Worm (Caenorhabditis elegans): ENCODE measurements around the gene skpo-2.

The skpo-2 gene

ce11 chrII:3439842-3440640 is 3.7 kb upstream of the skpo-2 start:
- TF ChIP-seq hlh-1 (tag; optimal IDR thresholded peaks at IDR 0.05) (no peak), zip-8 (tag; optimal IDR thresholded peaks at IDR 0.05) (peak; percentile 64), mls-2 (tag; optimal IDR thresholded peaks at IDR 0.05) (no peak), unc-120 (tag; optimal IDR thresholded peaks at IDR 0.05; ENCODE audit: poor library complexity, severe bottlenecking) (no peak)

- TF ChIP-seq unc-62 (GFP tag; optimal IDR thresholded peaks at IDR 0.05) (no peak), nhr-2 (tag; optimal IDR thresholded peaks at IDR 0.05) (no peak), ceh-83 (GFP tag; optimal IDR thresholded peaks at IDR 0.05) (peak; percentile 88), lin-32 (GFP tag; optimal IDR thresholded peaks at IDR 0.05) (peak; percentile 65), unc-39 (tag; optimal IDR thresholded peaks at IDR 0.05) (no peak), blmp-1 (tag; optimal IDR thresholded peaks at IDR 0.05) (no peak), ceh-39 (tag; optimal IDR thresholded peaks at IDR 0.05) (no peak), pha-4 (tag; optimal IDR thresholded peaks at IDR 0.05) (no peak), zip-8 (tag; optimal IDR thresholded peaks at IDR 0.05) (no peak), M03D4.4 (tag; optimal IDR thresholded peaks at IDR 0.05) (peak; percentile 76), ztf-11 (tag; optimal IDR thresholded peaks at IDR 0.05) (no peak), hlh-1 (tag; optimal IDR thresholded peaks at IDR 0.05) (no peak), bed-3 (GFP tag; optimal IDR thresholded peaks at IDR 0.05) (peak; percentile 33), flh-1 (GFP tag; optimal IDR thresholded peaks at IDR 0.05) (peak; percentile 24), tbx-8 (GFP tag; optimal IDR thresholded peaks at IDR 0.05) (no peak), lsy-2 (tag; optimal IDR thresholded peaks at IDR 0.05) (no peak), snpc-4 (tag; optimal IDR thresholded peaks at IDR 0.05) (no peak), ces-1 (GFP tag; optimal IDR thresholded peaks at IDR 0.05) (no peak), mab-5 (tag; optimal IDR thresholded peaks at IDR 0.05) (no peak), sem-2 (GFP tag; optimal IDR thresholded peaks at IDR 0.05) (peak; percentile 55), mep-1 (tag; optimal IDR thresholded peaks at IDR 0.05) (no peak), nhr-76 (tag; optimal IDR thresholded peaks at IDR 0.05) (no peak), unc-120 (tag; optimal IDR thresholded peaks at IDR 0.05; ENCODE audit: poor library complexity, severe bottlenecking) (peak; percentile 37), ceh-43 (GFP tag; optimal IDR thresholded peaks at IDR 0.05) (no peak), ham-2 (GFP tag; optimal IDR thresholded peaks at IDR 0.05) (peak; percentile 68), cnd-1 (tag; optimal IDR thresholded peaks at IDR 0.05) (peak; percentile 66), nhr-237 (tag; optimal IDR thresholded peaks at IDR 0.05) (no peak), nhr-12 (tag; optimal IDR thresholded peaks at IDR 0.05) (no peak), mls-2 (tag; optimal IDR thresholded peaks at IDR 0.05) (peak; percentile 64), nhr-28 (tag; optimal IDR thresholded peaks at IDR 0.05) (no peak), elt-1 (tag; optimal IDR thresholded peaks at IDR 0.05; ENCODE audit: borderline replicate concordance, insufficient read depth) (no peak), sptf-1 (tag; optimal IDR thresholded peaks at IDR 0.05) (peak; percentile 71), lin-13 (tag; optimal IDR thresholded peaks at IDR 0.05) (no peak), drap-1 (GFP tag; optimal IDR thresholded peaks at IDR 0.05) (peak; percentile 68), elt-3 (tag; optimal IDR thresholded peaks at IDR 0.05) (no peak)
Observed at ce11 chrII:3439244-3439698, 3.0 kb upstream of the skpo-2 start.

- TF ChIP-seq elt-1 (tag; optimal IDR thresholded peaks at IDR 0.05; ENCODE audit: borderline replicate concordance, insufficient read depth) (no peak), lsy-2 (tag; optimal IDR thresholded peaks at IDR 0.05) (no peak), nhr-237 (tag; optimal IDR thresholded peaks at IDR 0.05) (no peak), mls-2 (tag; optimal IDR thresholded peaks at IDR 0.05) (no peak), ham-2 (GFP tag; optimal IDR thresholded peaks at IDR 0.05) (no peak), ceh-43 (GFP tag; optimal IDR thresholded peaks at IDR 0.05) (no peak), lin-32 (GFP tag; optimal IDR thresholded peaks at IDR 0.05) (no peak), blmp-1 (tag; optimal IDR thresholded peaks at IDR 0.05) (peak; percentile 90)
Observed at ce11 chrII:3438280-3438679, 2.0 kb upstream of the skpo-2 start.

All from whole organism, mixed stage, embryonic.